Worm (Caenorhabditis elegans) whole organism, midembryonic: ENCODE results near the gene acr-5.

Experiments
- T22C8.4 ChIP-seq: fragments of 200-800 bp; sonication (Bioruptor generic); IDR thresholded peaks from 2 replicates; pipeline ENCODE4 v1.3.6; 2022; ENCODE audit warnings: missing genetic modification characterization, missing compliant biosample characterization
- cog-1 ChIP-seq: sonication (generic microtip); optimal IDR thresholded peaks from 2 replicates; lab custom pipeline; 2016; ENCODE audit warnings: missing genetic modification characterization, missing compliant biosample characterization
- flt-1 ChIP-seq: fragments of 200-800 bp; sonication (Bioruptor generic); IDR thresholded peaks from 2 replicates; pipeline ENCODE4 v1.3.6; 2022; ENCODE audit warnings: missing genetic modification characterization, missing compliant biosample characterization
- klf-2 ChIP-seq: fragments of 200-800 bp; sonication (Bioruptor generic); conservative IDR thresholded peaks from 2 replicates; pipeline ENCODE4 v1.3.6; 2022; ENCODE audit warnings: missing genetic modification reagents, missing genetic modification characterization, missing compliant biosample characterization
- med-1 ChIP-seq: sonication (generic microtip); optimal IDR thresholded peaks from 2 replicates; lab custom pipeline; 2017; ENCODE audit warnings: missing genetic modification characterization, mild to moderate bottlenecking, missing compliant biosample characterization, antibody characterized with exemption, missing genetic modification reagents; ENCODE audit not compliant: insufficient read depth
- ref-1 ChIP-seq: fragments of 200-800 bp; sonication (Bioruptor generic); conservative IDR thresholded peaks from 2 replicates; pipeline ENCODE4 v1.3.6; 2022; ENCODE audit warnings: missing genetic modification reagents, missing genetic modification characterization, missing compliant biosample characterization
- tab-1 ChIP-seq: fragments of 200-800 bp; sonication (Bioruptor generic); IDR thresholded peaks from 2 replicates; pipeline ENCODE4 v1.3.6; 2022; ENCODE audit warnings: missing genetic modification characterization, missing compliant biosample characterization
- ztf-23 ChIP-seq: fragments of 200-800 bp; sonication (Bioruptor generic); IDR thresholded peaks from 2 replicates; pipeline ENCODE4 v1.3.6; 2022; ENCODE audit warnings: missing genetic modification reagents, missing genetic modification characterization, missing compliant biosample characterization
- ztf-29 ChIP-seq: fragments of 200-800 bp; sonication (Bioruptor generic); IDR thresholded peaks from 2 replicates; pipeline ENCODE4 v1.3.6; 2022; ENCODE audit warnings: missing genetic modification reagents, missing genetic modification characterization, missing compliant biosample characterization

acr-5 gene

ce11 chrIII:6514673-6515072 lies at the start of gene acr-5:
acr-5 (minus strand) TSS chrIII:6514773.
- TF ChIP-seq tab-1 (GFP tag; lab: Robert Waterston, UW), result no peak
- TF ChIP-seq flt-1 (GFP tag; lab: Robert Waterston, UW), result no peak

- TF ChIP-seq ztf-29 (no peak), flt-1 (GFP tag; lab: Robert Waterston, UW) (no peak), ztf-23 (GFP tag; lab: Robert Waterston, UW) (no peak), cog-1 (no peak), med-1 (no peak), ref-1 (GFP tag; lab: Robert Waterston, UW) (no peak), T22C8.4 (no peak), tab-1 (GFP tag; lab: Robert Waterston, UW) (no peak), klf-2 (GFP tag; lab: Robert Waterston, UW) (no peak)
Measured at ce11 chrIII:6558487-6558886, 43.9 kb upstream of the acr-5 start, which contains the start of gene C09E7.8. C09E7.8 (minus strand) TSS chrIII:6558587.

ce11 chrIII:6551187-6552058 lies 36.9 kb upstream of the acr-5 start, which contains the start of gene C09E7.7:
C09E7.7 (minus strand) TSS chrIII:6551243.
- TF ChIP-seq cog-1 (peak; percentile 66), T22C8.4 (peak; percentile 46; the same call in 1 of the 2 replicates), flt-1 (GFP tag; lab: Robert Waterston, UW) (peak; percentile 87), klf-2 (GFP tag; lab: Robert Waterston, UW) (peak; percentile 69), ref-1 (GFP tag; lab: Robert Waterston, UW) (peak; percentile 36; the same call in 1 of the 2 replicates), ztf-23 (GFP tag; lab: Robert Waterston, UW) (peak; percentile 72), ztf-29 (peak; percentile 48; the same call in 1 of the 2 replicates), tab-1 (GFP tag; lab: Robert Waterston, UW) (0 out of 2 replicates have a peak, but pooled peaks have one; percentile 14)

- TF ChIP-seq tab-1 (GFP tag; lab: Robert Waterston, UW), result no peak
- TF ChIP-seq ztf-23 (GFP tag; lab: Robert Waterston, UW), result no peak
- 0 out of 2 replicates have a peak, but pooled peaks have one; percentile 43 for TF ChIP-seq T22C8.4
- TF ChIP-seq cog-1, result peak; percentile 69
- TF ChIP-seq klf-2 (GFP tag; lab: Robert Waterston, UW), result no peak
- TF ChIP-seq flt-1 (GFP tag; lab: Robert Waterston, UW), result peak; percentile 64; the same call in 1 of the 2 replicates
- no peak for TF ChIP-seq med-1
- no peak for TF ChIP-seq ref-1 (GFP tag; lab: Robert Waterston, UW)
- TF ChIP-seq ztf-29, result no peak
Measured at ce11 chrIII:6536945-6537568, 22.5 kb upstream of the acr-5 start, which contains the start of gene C09E7.4. C09E7.4 (minus strand) TSS chrIII:6536995.

- TF ChIP-seq ztf-23 (GFP tag; lab: Robert Waterston, UW) (no peak), cog-1 (no peak), klf-2 (GFP tag; lab: Robert Waterston, UW) (no peak), ref-1 (GFP tag; lab: Robert Waterston, UW) (no peak), tab-1 (GFP tag; lab: Robert Waterston, UW) (no peak), med-1 (no peak), flt-1 (GFP tag; lab: Robert Waterston, UW) (no peak), ztf-29 (no peak)
Measured at ce11 chrIII:6532647-6533046, 18.1 kb upstream of the acr-5 start, which contains the start of gene srxa-5. srxa-5 (plus strand) TSS chrIII:6532947.

- TF ChIP-seq T22C8.4 (no peak), flt-1 (GFP tag; lab: Robert Waterston, UW) (no peak), tab-1 (GFP tag; lab: Robert Waterston, UW) (no peak), ref-1 (GFP tag; lab: Robert Waterston, UW) (no peak), ztf-23 (GFP tag; lab: Robert Waterston, UW) (no peak), ztf-29 (no peak), cog-1 (no peak), med-1 (no peak), klf-2 (GFP tag; lab: Robert Waterston, UW) (no peak)
Measured at ce11 chrIII:6531099-6531498, 16.5 kb upstream of the acr-5 start, which contains the start of gene C09E7.11. C09E7.11 (plus strand) TSS chrIII:6531399.

- TF ChIP-seq ztf-29 (no peak), tab-1 (GFP tag; lab: Robert Waterston, UW) (no peak), cog-1 (no peak), ztf-23 (GFP tag; lab: Robert Waterston, UW) (no peak), flt-1 (GFP tag; lab: Robert Waterston, UW) (no peak), med-1 (no peak), ref-1 (GFP tag; lab: Robert Waterston, UW) (no peak), T22C8.4 (no peak), klf-2 (GFP tag; lab: Robert Waterston, UW) (no peak)
Measured at ce11 chrIII:6527902-6528301, 13.3 kb upstream of the acr-5 start, which contains the start of gene pqn-10. pqn-10 (plus strand) TSS chrIII:6528202.

ce11 chrIII:6525557-6525956 lies 11.0 kb upstream of the acr-5 start, which contains the start of gene oig-1:
oig-1 (minus strand) TSS chrIII:6525657.
- TF ChIP-seq flt-1 (GFP tag; lab: Robert Waterston, UW) (no peak), ztf-29 (no peak)

ce11 chrIII:6519949-6520348 lies 5.4 kb upstream of the acr-5 start, which contains the start of gene C09E7.10:
C09E7.10 (minus strand) TSS chrIII:6520049.
- TF ChIP-seq klf-2 (GFP tag; lab: Robert Waterston, UW) (no peak), tab-1 (GFP tag; lab: Robert Waterston, UW) (no peak), ztf-29 (no peak), ref-1 (GFP tag; lab: Robert Waterston, UW) (no peak), cog-1 (no peak), med-1 (no peak), flt-1 (GFP tag; lab: Robert Waterston, UW) (no peak), T22C8.4 (no peak)
